Worm (Caenorhabditis elegans) whole organism, mixed stage, embryonic: Measurements from ENCODE around the gene Y51A2B.9.

Source experiments
- M03D4.4 ChIP-seq: sonication (generic microtip); optimal IDR thresholded peaks from 2 replicates; lab custom pipeline; 2017; ENCODE audit warnings: mild to moderate bottlenecking, missing genetic modification characterization, missing compliant biosample characterization
- bed-3 ChIP-seq: fragments of 200-800 bp; sonication (Bioruptor generic); optimal IDR thresholded peaks from 3 replicates; lab custom pipeline; 2018; ENCODE audit warnings: mild to moderate bottlenecking, missing genetic modification characterization, moderate library complexity, missing compliant biosample characterization
- blmp-1 ChIP-seq: fragments of 150-350 bp; optimal IDR thresholded peaks from 2 replicates; lab custom pipeline; 2014; ENCODE audit warnings: missing biosample characterization, missing genetic modification characterization
- ceh-39 ChIP-seq: fragments of 150-350 bp; optimal IDR thresholded peaks from 2 replicates; lab custom pipeline; 2014; ENCODE audit warnings: missing biosample characterization, missing genetic modification characterization
- ceh-43 ChIP-seq: fragments of 200-800 bp; sonication (Bioruptor generic); optimal IDR thresholded peaks from 2 replicates; lab custom pipeline; 2018; ENCODE audit warnings: mild to moderate bottlenecking, missing genetic modification characterization, moderate library complexity, missing compliant biosample characterization
- ces-1 ChIP-seq: fragments of 150-350 bp; optimal IDR thresholded peaks from 2 replicates; lab custom pipeline; 2014; ENCODE audit warnings: missing biosample characterization, missing genetic modification reagents, missing genetic modification characterization
- cnd-1 ChIP-seq: fragments of 200-800 bp; sonication (Bioruptor generic); optimal IDR thresholded peaks from 2 replicates; lab custom pipeline; 2018; ENCODE audit warnings: mild to moderate bottlenecking, missing genetic modification characterization, missing compliant biosample characterization
- elt-1 ChIP-seq: sonication (generic microtip); optimal IDR thresholded peaks from 2 replicates; lab custom pipeline; 2017; ENCODE audit warnings: missing genetic modification characterization, mild to moderate bottlenecking, missing compliant biosample characterization, antibody characterized with exemption, moderate library complexity, borderline replicate concordance; ENCODE audit not compliant: insufficient read depth
- elt-3 ChIP-seq: fragments of 150-350 bp; optimal IDR thresholded peaks from 2 replicates; lab custom pipeline; 2014; ENCODE audit warnings: missing biosample characterization, missing genetic modification characterization
- flh-1 ChIP-seq: fragments of 200-800 bp; sonication (Bioruptor generic); optimal IDR thresholded peaks from 2 replicates; lab custom pipeline; 2018; ENCODE audit warnings: mild to moderate bottlenecking, missing genetic modification characterization, moderate library complexity, missing compliant biosample characterization
- ham-2 ChIP-seq: fragments of 200-800 bp; sonication (Bioruptor generic); optimal IDR thresholded peaks from 2 replicates; lab custom pipeline; 2018; ENCODE audit warnings: mild to moderate bottlenecking, missing genetic modification characterization, missing compliant biosample characterization
- hlh-1 ChIP-seq: fragments of 150-350 bp; optimal IDR thresholded peaks from 2 replicates; lab custom pipeline; 2014; ENCODE audit warnings: missing biosample characterization, missing genetic modification reagents, missing genetic modification characterization
- lin-13 ChIP-seq: fragments of 150-350 bp; optimal IDR thresholded peaks from 2 replicates; lab custom pipeline; 2014; ENCODE audit warnings: missing biosample characterization, missing genetic modification characterization
- lin-32 ChIP-seq: fragments of 200-800 bp; sonication (Bioruptor generic); optimal IDR thresholded peaks from 2 replicates; lab custom pipeline; 2018; ENCODE audit warnings: mild to moderate bottlenecking, missing genetic modification characterization, missing compliant biosample characterization
- lsy-2 ChIP-seq: fragments of 150-350 bp; optimal IDR thresholded peaks from 2 replicates; lab custom pipeline; 2014; ENCODE audit warnings: missing biosample characterization, missing genetic modification characterization
- mab-5 ChIP-seq: fragments of 150-350 bp; optimal IDR thresholded peaks from 2 replicates; lab custom pipeline; 2014; ENCODE audit warnings: missing biosample characterization, missing genetic modification characterization
- mls-2 ChIP-seq: sonication (generic microtip); optimal IDR thresholded peaks from 2 replicates; lab custom pipeline; 2016; ENCODE audit warnings: mild to moderate bottlenecking, missing genetic modification characterization, moderate library complexity, missing compliant biosample characterization
- nhr-12 ChIP-seq: fragments of 150-350 bp; optimal IDR thresholded peaks from 2 replicates; lab custom pipeline; 2014; ENCODE audit warnings: missing biosample characterization, missing genetic modification characterization
- nhr-2 ChIP-seq: fragments of 150-350 bp; optimal IDR thresholded peaks from 2 replicates; lab custom pipeline; 2014; ENCODE audit warnings: missing biosample characterization, missing genetic modification characterization
- nhr-237 ChIP-seq: fragments of 150-350 bp; optimal IDR thresholded peaks from 2 replicates; lab custom pipeline; 2014; ENCODE audit warnings: missing biosample characterization, missing genetic modification characterization
- nhr-76 ChIP-seq: sonication (generic microtip); optimal IDR thresholded peaks from 2 replicates; lab custom pipeline; 2017; ENCODE audit warnings: missing biosample characterization, missing genetic modification characterization
- pha-4 ChIP-seq: fragments of 150-350 bp; optimal IDR thresholded peaks from 2 replicates; lab custom pipeline; 2018; ENCODE audit warnings: missing biosample characterization, missing genetic modification reagents, missing genetic modification characterization
- sem-2 ChIP-seq: fragments of 200-800 bp; sonication (Bioruptor generic); optimal IDR thresholded peaks from 2 replicates; lab custom pipeline; 2018; ENCODE audit warnings: mild to moderate bottlenecking, missing genetic modification characterization, missing compliant biosample characterization
- snpc-4 ChIP-seq: fragments of 150-350 bp; optimal IDR thresholded peaks from 2 replicates; lab custom pipeline; 2014; ENCODE audit warnings: missing biosample characterization, missing genetic modification characterization
- sptf-1 ChIP-seq: sonication (generic microtip); optimal IDR thresholded peaks from 2 replicates; lab custom pipeline; 2017; ENCODE audit warnings: mild to moderate bottlenecking, missing genetic modification characterization, moderate library complexity, missing compliant biosample characterization
- tbx-8 ChIP-seq: fragments of 200-800 bp; sonication (Bioruptor generic); optimal IDR thresholded peaks from 2 replicates; lab custom pipeline; 2018; ENCODE audit warnings: mild to moderate bottlenecking, missing genetic modification characterization, moderate library complexity, missing compliant biosample characterization
- unc-39 ChIP-seq: fragments of 150-350 bp; optimal IDR thresholded peaks from 2 replicates; lab custom pipeline; 2014; ENCODE audit warnings: missing biosample characterization, missing genetic modification characterization
- zip-8 ChIP-seq: fragments of 150-350 bp; optimal IDR thresholded peaks from 2 replicates; lab custom pipeline; 2014; ENCODE audit warnings: missing biosample characterization, missing genetic modification characterization
- ztf-11 ChIP-seq: fragments of 150-350 bp; optimal IDR thresholded peaks from 2 replicates; lab custom pipeline; 2014; ENCODE audit warnings: missing biosample characterization, missing genetic modification characterization

The Y51A2B.9 gene

ce11 chrV:18374194-18374593 is 21.4 kb downstream of the Y51A2B.9 start, which contains the start of gene Y51A2B.2:
Gene Y51A2B.2, plus strand, starts transcription at chrV:18374494.
- no peak for TF ChIP-seq elt-3 (tag; lab: Kevin White, UChicago)

ce11 chrV:18371579-18371978 is 24.0 kb downstream of the Y51A2B.9 start, which contains the start of gene C08E8.4:
Gene C08E8.4, plus strand, starts transcription at chrV:18371846.
- no peak for TF ChIP-seq nhr-237 (tag; lab: Kevin White, UChicago)
- TF ChIP-seq elt-3 (tag; lab: Kevin White, UChicago) = peak; percentile 16

ce11 chrV:18371028-18371427 is 24.5 kb downstream of the Y51A2B.9 start:
- no peak for TF ChIP-seq M03D4.4 (tag; lab: Kevin White, UChicago)
- TF ChIP-seq elt-3 (tag; lab: Kevin White, UChicago) = no peak
- no peak for TF ChIP-seq lsy-2 (tag; lab: Kevin White, UChicago)
- no peak for TF ChIP-seq pha-4 (tag; lab: Kevin White, UChicago)
- TF ChIP-seq flh-1 (GFP tag; lab: Kevin White, UChicago) = no peak
- TF ChIP-seq bed-3 = no peak

ce11 chrV:18368322-18368721 is 27.2 kb downstream of the Y51A2B.9 start, which contains the start of gene C08E8.6:
Gene C08E8.6, minus strand, starts transcription at chrV:18368422.
- TF ChIP-seq M03D4.4 (tag; lab: Kevin White, UChicago) = no peak
- no peak for TF ChIP-seq unc-39 (tag; lab: Kevin White, UChicago)
- no peak for TF ChIP-seq ceh-39 (tag; lab: Kevin White, UChicago)
- TF ChIP-seq sem-2 (GFP tag; lab: Kevin White, UChicago) = no peak
- TF ChIP-seq nhr-12 (tag; lab: Kevin White, UChicago) = no peak
- TF ChIP-seq mls-2 (tag; lab: Kevin White, UChicago) = no peak
- TF ChIP-seq pha-4 (tag; lab: Kevin White, UChicago) = no peak
- TF ChIP-seq nhr-76 = no peak
- TF ChIP-seq flh-1 (GFP tag; lab: Kevin White, UChicago) = no peak
- no peak for TF ChIP-seq nhr-2 (tag; lab: Kevin White, UChicago)
- no peak for TF ChIP-seq nhr-237 (tag; lab: Kevin White, UChicago)
- TF ChIP-seq ztf-11 (tag; lab: Kevin White, UChicago) = no peak
- no peak for TF ChIP-seq blmp-1 (tag; lab: Kevin White, UChicago)
- TF ChIP-seq tbx-8 (GFP tag; lab: Kevin White, UChicago) = no peak
- no peak for TF ChIP-seq hlh-1 (tag; lab: Kevin White, UChicago)
- TF ChIP-seq cnd-1 (tag; lab: Kevin White, UChicago) = no peak
- no peak for TF ChIP-seq elt-1 (tag; lab: Kevin White, UChicago)
- TF ChIP-seq ham-2 (GFP tag; lab: Kevin White, UChicago) = no peak
- TF ChIP-seq ceh-43 (GFP tag; lab: Kevin White, UChicago) = no peak
- no peak for TF ChIP-seq lin-32 (GFP tag; lab: Kevin White, UChicago)

- no peak for TF ChIP-seq zip-8 (tag; lab: Kevin White, UChicago)
- TF ChIP-seq flh-1 (GFP tag; lab: Kevin White, UChicago) = no peak
- no peak for TF ChIP-seq ham-2 (GFP tag; lab: Kevin White, UChicago)
- TF ChIP-seq nhr-12 (tag; lab: Kevin White, UChicago) = no peak
- no peak for TF ChIP-seq lin-13 (tag; lab: Kevin White, UChicago)
- no peak for TF ChIP-seq sptf-1 (tag; lab: Kevin White, UChicago)
- TF ChIP-seq mab-5 (tag; lab: Kevin White, UChicago) = no peak
- no peak for TF ChIP-seq nhr-2 (tag; lab: Kevin White, UChicago)
These were observed 31.0 kb downstream of the Y51A2B.9 start, which contains the start of gene C08E8.9 for ce11 chrV:18364558-18364957. Gene C08E8.9, plus strand, starts transcription at chrV:18364858.

- TF ChIP-seq elt-3 (tag; lab: Kevin White, UChicago) (no peak), lsy-2 (tag; lab: Kevin White, UChicago) (no peak), nhr-76 (no peak), ces-1 (GFP tag; lab: Kevin White, UChicago) (no peak), lin-32 (GFP tag; lab: Kevin White, UChicago) (no peak), ceh-43 (GFP tag; lab: Kevin White, UChicago) (no peak), flh-1 (GFP tag; lab: Kevin White, UChicago) (no peak), sptf-1 (tag; lab: Kevin White, UChicago) (no peak), ham-2 (GFP tag; lab: Kevin White, UChicago) (no peak), pha-4 (tag; lab: Kevin White, UChicago) (no peak), elt-1 (tag; lab: Kevin White, UChicago) (no peak), bed-3 (no peak), snpc-4 (tag; lab: Kevin White, UChicago) (no peak)
These were observed 33.1 kb downstream of the Y51A2B.9 start, which contains the start of gene C08E8.1 for ce11 chrV:18362402-18362801. Gene C08E8.1, minus strand, starts transcription at chrV:18362502.
